Fruit fly (Drosophila melanogaster) whole organism, embryonic: ENCODE results near the gene CG14664.

Experiments used
- Adf1 ChIP-seq: fragments of 200-800 bp; sonication (Bioruptor generic); IDR thresholded peaks from 2 replicates; pipeline ENCODE4 v1.3.6; 2022; ENCODE audit warnings: missing biosample characterization, missing genetic modification characterization
- Atf-2 ChIP-seq: fragments of 200-800 bp; sonication (Bioruptor generic); optimal IDR thresholded peaks from 2 replicates; lab custom pipeline; 2016; ENCODE audit warnings: missing biosample characterization, missing genetic modification characterization
- B-H2 ChIP-seq: fragments of 200-800 bp; sonication (Bioruptor generic); optimal IDR thresholded peaks from 2 replicates; lab custom pipeline; 2018; ENCODE audit warnings: missing biosample characterization, mild to moderate bottlenecking, missing genetic modification characterization
- Bdp1 ChIP-seq: fragments of 200-800 bp; sonication (Bioruptor generic); optimal IDR thresholded peaks from 3 replicates; lab custom pipeline; 2016; ENCODE audit warnings: missing biosample characterization, missing genetic modification characterization
- CG10462 ChIP-seq: fragments of 200-800 bp; sonication (Bioruptor generic); optimal IDR thresholded peaks from 2 replicates; lab custom pipeline; 2016; ENCODE audit warnings: missing biosample characterization, missing genetic modification characterization
- CG11085 ChIP-seq: fragments of 200-800 bp; sonication (Bioruptor generic); IDR thresholded peaks from 2 replicates; pipeline ENCODE4 v1.3.6; 2022; ENCODE audit warnings: missing biosample characterization, missing genetic modification characterization
- CG1233 ChIP-seq: fragments of 200-800 bp; sonication (Bioruptor generic); optimal IDR thresholded peaks from 4 replicates; lab custom pipeline; 2018; ENCODE audit warnings: missing biosample characterization, mild to moderate bottlenecking, missing genetic modification characterization
- CG14050 ChIP-seq: fragments of 200-800 bp; sonication (Bioruptor generic); IDR thresholded peaks from 3 replicates; pipeline ENCODE4 v1.3.6; 2022; ENCODE audit warnings: missing biosample characterization, missing genetic modification characterization
- CG17359 ChIP-seq: fragments of 200-800 bp; sonication (Bioruptor generic); optimal IDR thresholded peaks from 3 replicates; lab custom pipeline; 2018; ENCODE audit warnings: missing biosample characterization, mild to moderate bottlenecking, missing genetic modification characterization, moderate library complexity
- CG17361 ChIP-seq: fragments of 200-800 bp; sonication (Bioruptor generic); IDR thresholded peaks from 3 replicates; pipeline ENCODE4 v1.3.6; 2022; ENCODE audit warnings: missing biosample characterization, missing genetic modification characterization
- CG17612 ChIP-seq: fragments of 200-800 bp; sonication (Bioruptor generic); IDR thresholded peaks from 2 replicates; pipeline ENCODE4 v1.3.6; 2022; ENCODE audit warnings: missing biosample characterization, missing genetic modification characterization
- CG18262 ChIP-seq: fragments of 200-800 bp; optimal IDR thresholded peaks from 3 replicates; lab custom pipeline; 2019; ENCODE audit warnings: missing biosample characterization, mild to moderate bottlenecking, missing genetic modification characterization, moderate library complexity
- CG3281 ChIP-seq: fragments of 200-800 bp; sonication (Bioruptor generic); optimal IDR thresholded peaks from 3 replicates; lab custom pipeline; 2017; ENCODE audit warnings: missing biosample characterization, mild to moderate bottlenecking, missing genetic modification characterization
- CG34376 ChIP-seq: fragments of 200-800 bp; sonication (Bioruptor generic); optimal IDR thresholded peaks from 2 replicates; lab custom pipeline; 2018; ENCODE audit warnings: missing biosample characterization, mild to moderate bottlenecking, missing genetic modification characterization
- CG4707 ChIP-seq: fragments of 200-800 bp; sonication (Bioruptor generic); optimal IDR thresholded peaks from 2 replicates; lab custom pipeline; 2018; ENCODE audit warnings: missing biosample characterization, mild to moderate bottlenecking, missing genetic modification characterization, moderate library complexity
- CG5953 ChIP-seq: fragments of 200-800 bp; sonication (Bioruptor generic); IDR thresholded peaks from 2 replicates; pipeline ENCODE4 v1.3.6; 2022; ENCODE audit warnings: missing biosample characterization, missing genetic modification characterization
- CG6272 ChIP-seq: fragments of 200-800 bp; sonication (Bioruptor generic); IDR thresholded peaks from 2 replicates; pipeline ENCODE4 v1.3.6; 2022; ENCODE audit warnings: missing biosample characterization, missing genetic modification characterization
- CG6683 ChIP-seq: fragments of 200-800 bp; sonication (Bioruptor generic); optimal IDR thresholded peaks from 2 replicates; lab custom pipeline; 2017; ENCODE audit warnings: missing biosample characterization, mild to moderate bottlenecking, missing genetic modification characterization, missing genetic modification reagents
- CG7271 ChIP-seq: fragments of 200-800 bp; sonication (Bioruptor generic); optimal IDR thresholded peaks from 2 replicates; lab custom pipeline; 2018; ENCODE audit warnings: missing biosample characterization, mild to moderate bottlenecking, missing genetic modification characterization, moderate library complexity
- CG8359 ChIP-seq: fragments of 200-800 bp; sonication (Bioruptor generic); optimal IDR thresholded peaks from 2 replicates; lab custom pipeline; 2017; ENCODE audit warnings: missing biosample characterization, mild to moderate bottlenecking, missing genetic modification characterization, borderline replicate concordance
- CG8765 ChIP-seq: fragments of 200-800 bp; sonication (Bioruptor generic); IDR thresholded peaks from 2 replicates; pipeline ENCODE4 v1.3.6; 2022; ENCODE audit warnings: missing biosample characterization, missing genetic modification characterization
- Lpt ChIP-seq: fragments of >200 bp; optimal IDR thresholded peaks from 2 replicates; lab custom pipeline; 2018; ENCODE audit warnings: missing biosample characterization, missing genetic modification characterization
- NC2β ChIP-seq: fragments of 200-800 bp; sonication (Bioruptor generic); optimal IDR thresholded peaks from 2 replicates; lab custom pipeline; 2016; ENCODE audit warnings: missing biosample characterization, missing genetic modification characterization
- NFAT ChIP-seq: fragments of 200-800 bp; sonication (Bioruptor generic); IDR thresholded peaks from 2 replicates; pipeline ENCODE4 v1.3.6; 2022; ENCODE audit warnings: missing biosample characterization, missing genetic modification characterization
- Side ChIP-seq: fragments of 200-800 bp; sonication (Bioruptor generic); optimal IDR thresholded peaks from 2 replicates; lab custom pipeline; 2016; ENCODE audit warnings: missing biosample characterization, missing genetic modification characterization
- Six4 ChIP-seq: fragments of 200-800 bp; sonication (Bioruptor generic); optimal IDR thresholded peaks from 2 replicates; lab custom pipeline; 2016; ENCODE audit warnings: missing biosample characterization, missing genetic modification characterization
- al ChIP-seq: fragments of 200-800 bp; sonication (Bioruptor generic); IDR thresholded peaks from 2 replicates; pipeline ENCODE4 v1.3.6; 2022; ENCODE audit warnings: missing biosample characterization, missing genetic modification characterization
- amos ChIP-seq: fragments of 200-800 bp; sonication (Bioruptor generic); IDR thresholded peaks from 2 replicates; pipeline ENCODE4 v1.3.6; 2022; ENCODE audit warnings: missing biosample characterization, missing genetic modification characterization; ENCODE audit not compliant: partially characterized antibody
- ase ChIP-seq: fragments of 200-800 bp; sonication (Bioruptor generic); IDR thresholded peaks from 3 replicates; pipeline ENCODE4 v1.3.6; 2022; ENCODE audit warnings: missing biosample characterization, missing genetic modification characterization
- az2 ChIP-seq: fragments of 200-800 bp; sonication (Bioruptor generic); optimal IDR thresholded peaks from 3 replicates; lab custom pipeline; 2016; ENCODE audit warnings: missing biosample characterization, missing genetic modification characterization
- bcd ChIP-seq: fragments of 200-800 bp; sonication (Bioruptor generic); optimal IDR thresholded peaks from 2 replicates; lab custom pipeline; 2017; ENCODE audit warnings: missing biosample characterization, mild to moderate bottlenecking, missing genetic modification characterization
- corto ChIP-seq: fragments of 200-800 bp; sonication (Bioruptor generic); optimal IDR thresholded peaks from 2 replicates; lab custom pipeline; 2016; ENCODE audit warnings: missing biosample characterization, mild to moderate bottlenecking, missing genetic modification characterization, moderate library complexity
- crc ChIP-seq: fragments of 200-800 bp; sonication (Bioruptor generic); optimal IDR thresholded peaks from 2 replicates; lab custom pipeline; 2016; ENCODE audit warnings: missing biosample characterization, missing genetic modification characterization
- da ChIP-seq: fragments of 200-800 bp; sonication (Bioruptor generic); optimal IDR thresholded peaks from 2 replicates; lab custom pipeline; 2016; ENCODE audit warnings: missing biosample characterization, missing genetic modification characterization
- dati ChIP-seq: fragments of 200-800 bp; sonication (Bioruptor generic); IDR thresholded peaks from 2 replicates; pipeline ENCODE4 v1.3.6; 2022; ENCODE audit warnings: missing biosample characterization, missing genetic modification characterization
- disco-r ChIP-seq: fragments of 200-800 bp; sonication (Bioruptor generic); optimal IDR thresholded peaks from 2 replicates; lab custom pipeline; 2016; ENCODE audit warnings: missing biosample characterization, missing genetic modification characterization
- emc ChIP-seq: fragments of 200-800 bp; sonication (Bioruptor generic); optimal IDR thresholded peaks from 2 replicates; lab custom pipeline; 2016; ENCODE audit warnings: missing biosample characterization, missing genetic modification characterization
- kah ChIP-seq: fragments of 200-800 bp; sonication (Bioruptor generic); optimal IDR thresholded peaks from 2 replicates; lab custom pipeline; 2018; ENCODE audit warnings: missing biosample characterization, mild to moderate bottlenecking, missing genetic modification characterization
- lola ChIP-seq, 3 experiments: fragments of >200 bp in 2 of 3; fragments of 200-800 bp in 1 of 3; sonication (Bioruptor generic) in 1 of 3; optimal IDR thresholded peaks; 2 replicates each; lab custom pipeline; 2017 to 2019; ENCODE audit warnings: missing biosample characterization in 3 of 3, missing genetic modification characterization in 3 of 3, mild to moderate bottlenecking in 1 of 3, moderate library complexity in 1 of 3
- nau ChIP-seq: fragments of 200-800 bp; sonication (Bioruptor generic); optimal IDR thresholded peaks from 3 replicates; lab custom pipeline; 2017; ENCODE audit warnings: missing biosample characterization, mild to moderate bottlenecking, missing genetic modification characterization, missing genetic modification reagents
- nerfin-2 ChIP-seq: fragments of 200-800 bp; sonication (Bioruptor generic); IDR thresholded peaks from 2 replicates; pipeline ENCODE4 v1.3.6; 2022; ENCODE audit warnings: missing biosample characterization, missing genetic modification characterization; ENCODE audit not compliant: partially characterized antibody
- odd ChIP-seq: fragments of 200-800 bp; sonication (Bioruptor generic); optimal IDR thresholded peaks from 2 replicates; lab custom pipeline; 2017; ENCODE audit warnings: missing biosample characterization, mild to moderate bottlenecking, missing genetic modification characterization
- onecut ChIP-seq: fragments of 200-800 bp; sonication (Bioruptor generic); IDR thresholded peaks from 2 replicates; pipeline ENCODE4 v1.3.6; 2022; ENCODE audit warnings: missing biosample characterization, missing genetic modification characterization
- pan ChIP-seq, 4 experiments: fragments of >200 bp in 3 of 4; fragments of 200-800 bp in 1 of 4; sonication (Bioruptor generic) in 1 of 4; optimal IDR thresholded peaks in 3 of 4; IDR thresholded peaks in 1 of 4; 2 replicates each; pipeline versions ENCODE4 v1.3.6 to Lab custom; 2017 to 2022; ENCODE audit warnings: missing biosample characterization in 2 of 4, missing genetic modification characterization in 2 of 4, mixed read lengths in 1 of 4
- pb ChIP-seq: fragments of 200-800 bp; sonication (Bioruptor generic); optimal IDR thresholded peaks from 3 replicates; lab custom pipeline; 2016; ENCODE audit warnings: missing biosample characterization, missing genetic modification characterization
- pum ChIP-seq: fragments of 200-800 bp; sonication (Bioruptor generic); optimal IDR thresholded peaks from 2 replicates; lab custom pipeline; 2016; ENCODE audit warnings: missing biosample characterization, missing genetic modification characterization
- row ChIP-seq: fragments of 200-800 bp; sonication (Bioruptor generic); IDR thresholded peaks from 3 replicates; pipeline ENCODE4 v1.3.6; 2022; ENCODE audit warnings: missing biosample characterization, missing genetic modification characterization
- sens ChIP-seq: fragments of 200-800 bp; sonication (Bioruptor generic); peaks from one replicate; lab custom pipeline; 2016; ENCODE audit warnings: missing biosample characterization, missing genetic modification characterization
- slbo ChIP-seq: fragments of 200-800 bp; sonication (Bioruptor generic); IDR thresholded peaks from 2 replicates; pipeline ENCODE4 v1.3.6; 2022; ENCODE audit warnings: missing biosample characterization, missing genetic modification characterization
- tgo ChIP-seq: fragments of 200-800 bp; sonication (Bioruptor generic); IDR thresholded peaks from 3 replicates; pipeline ENCODE4 v1.3.6; 2022; ENCODE audit warnings: missing biosample characterization, missing genetic modification characterization
- tio ChIP-seq: fragments of 200-800 bp; sonication (Bioruptor generic); optimal IDR thresholded peaks from 2 replicates; lab custom pipeline; 2017; ENCODE audit warnings: missing biosample characterization, missing genetic modification characterization, inconsistent platforms

Gene CG14664

dm6 chr3R:5232197-5232607 lies 8.3 kb downstream of the CG14664 start, which contains the start of the genes Kat60 and Mms19 (continued):
- no peak for TF ChIP-seq kah (GFP tag; lab: Kevin White, UChicago)
- TF ChIP-seq onecut, result 0 out of 2 replicates have a peak, but pooled peaks have one; percentile 17
- peak; percentile 85; the same call in 1 of the 2 replicates for TF ChIP-seq slbo (GFP tag; lab: Robert Waterston, UW)
- no peak for TF ChIP-seq CG6683
- no peak for TF ChIP-seq CG3281 (GFP tag; lab: Kevin White, UChicago)
- TF ChIP-seq nau, result no peak
- TF ChIP-seq al (GFP tag; lab: Robert Waterston, UW), result peak; percentile 67
- TF ChIP-seq dati (GFP tag; lab: Robert Waterston, UW), result no peak
- peak; percentile 94 for TF ChIP-seq sens (GFP tag; lab: Kevin White, UChicago)
- TF ChIP-seq odd (GFP tag; lab: Kevin White, UChicago), result no peak
- TF ChIP-seq CG18262 (tag; lab: Kevin White, UChicago), result no peak
- no peak for TF ChIP-seq Lpt
- peak; percentile 66; the same call in 1 of the 3 replicates for TF ChIP-seq ase (GFP tag; lab: Robert Waterston, UW)
- TF ChIP-seq da (GFP tag; lab: Kevin White, UChicago), result peak; percentile 31
- peak; percentile 71 for TF ChIP-seq tgo (GFP tag; lab: Robert Waterston, UW)
- TF ChIP-seq CG17359 (tag; lab: Kevin White, UChicago), result peak; percentile 25
- peak; percentile 66 for TF ChIP-seq az2
- TF ChIP-seq Adf1 (GFP tag; lab: Robert Waterston, UW), result peak; percentile 28; the same call in 1 of the 2 replicates
- 0 out of 2 replicates have a peak, but pooled peaks have one; percentile 52 for TF ChIP-seq NFAT
- no peak for TF ChIP-seq corto (GFP tag; lab: Kevin White, UChicago)
- TF ChIP-seq nerfin-2 (GFP tag; lab: Robert Waterston, UW), result peak; percentile 82
- peak; percentile 96 for TF ChIP-seq amos (GFP tag; lab: Robert Waterston, UW)
- no peak for TF ChIP-seq crc
- peak; percentile 51 for TF ChIP-seq Atf-2 (GFP tag; lab: Kevin White, UChicago)
- TF ChIP-seq Side (GFP tag; lab: Kevin White, UChicago), result peak; percentile 28
- no peak for TF ChIP-seq NC2β (GFP tag; lab: Kevin White, UChicago)
- peak; percentile 31 for TF ChIP-seq tio
- peak; percentile 95 for TF ChIP-seq row (GFP tag; lab: Robert Waterston, UW)
- TF ChIP-seq Bdp1 (GFP tag; lab: Kevin White, UChicago), result peak; percentile 43
- TF ChIP-seq lola (GFP tag; optimal IDR thresholded peaks at IDR 0.05; lab: Kevin White, UChicago), result peak in 1 of 3 experiments; percentile 61
- no peak for TF ChIP-seq CG5953 (GFP tag; lab: Robert Waterston, UW)
- peak; percentile 45 for TF ChIP-seq emc (GFP tag; lab: Kevin White, UChicago)
- no peak for TF ChIP-seq disco-r (GFP tag; lab: Kevin White, UChicago)
- TF ChIP-seq pan (optimal IDR thresholded peaks at IDR 0.05; lab: Kevin White, UChicago), result no peak
- TF ChIP-seq pan (GFP tag; optimal IDR thresholded peaks at IDR 0.05 in 1 of 2, IDR thresholded peaks at IDR 0.05 in 1 of 2), result peak in 1 of 2 experiments; percentile 69
- no peak for TF ChIP-seq CG10462 (GFP tag; lab: Kevin White, UChicago)
- TF ChIP-seq CG7271 (tag; lab: Kevin White, UChicago), result peak; percentile 18
- TF ChIP-seq CG6272, result peak; percentile 70
- no peak for TF ChIP-seq Six4 (GFP tag; lab: Kevin White, UChicago)
- TF ChIP-seq pum, result peak; percentile 73
- TF ChIP-seq CG14050 (GFP tag; lab: Robert Waterston, UW), result no peak
- TF ChIP-seq CG17361, result no peak; the same call in 1 of the 3 replicates
- peak; percentile 36 for TF ChIP-seq pb (GFP tag; lab: Kevin White, UChicago)
- peak; percentile 64; the same call in 1 of the 2 replicates for TF ChIP-seq CG11085 (GFP tag; lab: Robert Waterston, UW)
- peak; percentile 69 for TF ChIP-seq bcd (GFP tag; lab: Kevin White, UChicago)
- TF ChIP-seq CG17612 (GFP tag; lab: Robert Waterston, UW), result peak; percentile 42; the same call in 1 of the 2 replicates
- no peak for TF ChIP-seq CG8359
- TF ChIP-seq CG1233 (GFP tag; lab: Kevin White, UChicago), result peak; percentile 37
- TF ChIP-seq CG34376, result peak; percentile 36
- no peak for TF ChIP-seq B-H2 (GFP tag; lab: Kevin White, UChicago)
- TF ChIP-seq CG8765, result peak; percentile 52; the same call in 1 of the 2 replicates
- no peak for TF ChIP-seq CG4707 (GFP tag; lab: Kevin White, UChicago)
